Fruit fly (Drosophila melanogaster) whole organism, adult: Measurements from ENCODE around the gene CG43245.

Experiments used
- CG11617 ChIP-seq: fragments of 200-800 bp; sonication (Bioruptor generic); optimal IDR thresholded peaks from 2 replicates; lab custom pipeline; 2017; ENCODE audit warnings: mild to moderate bottlenecking, missing biosample characterization, missing genetic modification reagents, missing genetic modification characterization
- CG12768 ChIP-seq: fragments of 200-800 bp; sonication (Bioruptor generic); optimal IDR thresholded peaks from 2 replicates; lab custom pipeline; 2017; ENCODE audit warnings: missing biosample characterization, missing genetic modification characterization, mild to moderate bottlenecking, moderate library complexity, missing genetic modification reagents
- CG14711 ChIP-seq: fragments of 200-800 bp; sonication (Bioruptor generic); optimal IDR thresholded peaks from 2 replicates; lab custom pipeline; 2018; ENCODE audit warnings: missing biosample characterization, mild to moderate bottlenecking, missing genetic modification characterization, moderate library complexity
- CG1620 ChIP-seq: fragments of 200-800 bp; sonication (Bioruptor generic); optimal IDR thresholded peaks from 2 replicates; lab custom pipeline; 2016; ENCODE audit warnings: missing biosample characterization, missing genetic modification characterization
- CG33017 ChIP-seq: fragments of 200-800 bp; sonication (Bioruptor generic); optimal IDR thresholded peaks from 2 replicates; lab custom pipeline; 2018; ENCODE audit warnings: missing biosample characterization, mild to moderate bottlenecking, missing genetic modification characterization, moderate library complexity
- CG5204 ChIP-seq: fragments of 200-800 bp; sonication (Bioruptor generic); optimal IDR thresholded peaks from 2 replicates; lab custom pipeline; 2016; ENCODE audit warnings: missing biosample characterization, missing genetic modification characterization
- CG7045 ChIP-seq: fragments of 200-800 bp; sonication (Bioruptor generic); optimal IDR thresholded peaks from 2 replicates; lab custom pipeline; 2017; ENCODE audit warnings: missing biosample characterization, mild to moderate bottlenecking, missing genetic modification characterization
- CG7101 ChIP-seq: fragments of 200-800 bp; sonication (Bioruptor generic); optimal IDR thresholded peaks from 2 replicates; lab custom pipeline; 2018; ENCODE audit warnings: missing biosample characterization, mild to moderate bottlenecking, missing genetic modification characterization, moderate library complexity
- Clk ChIP-seq: fragments of 200-800 bp; sonication (Bioruptor generic); optimal IDR thresholded peaks from 2 replicates; lab custom pipeline; 2017; ENCODE audit warnings: missing biosample characterization, missing genetic modification characterization
- Crg-1 ChIP-seq: fragments of 200-800 bp; sonication (Bioruptor generic); optimal IDR thresholded peaks from 2 replicates; lab custom pipeline; 2016; ENCODE audit warnings: missing biosample characterization, missing genetic modification characterization
- Hr96 ChIP-seq: fragments of 200-800 bp; sonication (Bioruptor generic); optimal IDR thresholded peaks from 2 replicates; lab custom pipeline; 2016; ENCODE audit warnings: missing biosample characterization, missing genetic modification characterization
- Mnt ChIP-seq: fragments of 200-800 bp; sonication (Bioruptor generic); optimal IDR thresholded peaks from 2 replicates; lab custom pipeline; 2016; ENCODE audit warnings: missing biosample characterization, mild to moderate bottlenecking, missing genetic modification characterization
- bab1 ChIP-seq: fragments of 200-800 bp; sonication (Bioruptor generic); optimal IDR thresholded peaks from 3 replicates; lab custom pipeline; 2019; ENCODE audit warnings: missing biosample characterization, mild to moderate bottlenecking, missing genetic modification characterization, moderate library complexity
- cic ChIP-seq: fragments of 200-800 bp; sonication (Bioruptor generic); optimal IDR thresholded peaks from 2 replicates; lab custom pipeline; 2017; ENCODE audit warnings: missing biosample characterization, mild to moderate bottlenecking, missing genetic modification characterization, moderate library complexity
- cnc ChIP-seq, 2 experiments: fragments of >200 bp; optimal IDR thresholded peaks; 2 replicates each; lab custom pipeline; 2017
- kay ChIP-seq: fragments of 200-800 bp; sonication (Bioruptor generic); peaks from one replicate; lab custom pipeline; 2016; ENCODE audit warnings: missing biosample characterization, missing genetic modification characterization, borderline replicate concordance
- ovo ChIP-seq: fragments of 200-800 bp; sonication (Bioruptor generic); optimal IDR thresholded peaks from 2 replicates; lab custom pipeline; 2016; ENCODE audit warnings: missing biosample characterization, missing genetic modification characterization
- pad ChIP-seq: fragments of 200-800 bp; sonication (Bioruptor generic); optimal IDR thresholded peaks from 3 replicates; lab custom pipeline; 2017; ENCODE audit warnings: missing biosample characterization, missing genetic modification characterization, mild to moderate bottlenecking, moderate library complexity, missing genetic modification reagents
- tj ChIP-seq: fragments of 200-800 bp; sonication (Bioruptor generic); optimal IDR thresholded peaks from 3 replicates; lab custom pipeline; 2017; ENCODE audit warnings: missing biosample characterization, mild to moderate bottlenecking, missing genetic modification characterization, moderate library complexity
- toe ChIP-seq: fragments of 200-800 bp; sonication (Bioruptor generic); optimal IDR thresholded peaks from 2 replicates; lab custom pipeline; 2016; ENCODE audit warnings: missing biosample characterization, missing genetic modification characterization

Gene CG43245

DNA sequence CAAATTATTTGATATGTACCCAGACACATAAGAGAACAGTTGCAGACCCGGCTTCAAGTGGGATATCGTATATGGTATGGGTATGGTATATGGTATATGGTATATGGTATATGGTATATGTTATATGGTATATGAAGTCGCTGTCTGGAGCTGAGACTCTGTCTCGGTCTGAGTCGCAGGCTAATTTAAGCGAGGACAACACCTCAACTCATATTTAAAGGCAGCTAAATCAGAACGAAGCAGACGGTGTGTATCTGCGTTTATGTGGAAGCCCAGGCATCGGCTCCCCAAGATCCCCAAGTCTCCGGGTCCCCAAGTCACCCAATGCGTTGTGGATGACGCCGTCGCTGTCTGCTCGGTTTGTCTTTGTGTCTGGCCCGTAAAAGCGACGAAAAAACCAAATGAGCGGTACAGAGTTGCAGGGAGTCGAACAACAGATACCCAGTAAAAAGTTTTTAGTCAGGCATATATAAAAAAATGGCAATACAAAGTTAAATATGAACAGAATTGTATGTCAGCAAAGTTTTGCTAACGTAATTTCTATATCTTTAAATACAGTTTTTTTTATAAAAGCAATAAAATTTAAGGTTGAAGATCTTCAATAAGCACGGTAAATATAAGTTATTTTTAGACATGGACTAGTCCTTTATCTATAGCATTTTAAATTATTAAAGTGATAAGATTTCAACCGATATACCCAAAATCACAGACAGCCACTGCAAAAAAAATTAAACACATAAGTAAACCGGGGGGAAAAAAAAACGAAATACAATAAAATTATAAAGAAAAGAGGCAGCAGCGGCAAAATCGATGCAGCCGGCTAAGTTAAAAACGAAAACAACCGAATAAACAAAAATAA lies 11.7 kb upstream of the CG43245 start:
- TF ChIP-seq CG5204 (GFP tag; lab: Kevin White, UChicago): no peak
- no peak for TF ChIP-seq Clk (GFP tag; lab: Kevin White, UChicago)
- no peak for TF ChIP-seq CG12768 (GFP tag; lab: Kevin White, UChicago)
- no peak for TF ChIP-seq pad (GFP tag; lab: Kevin White, UChicago)
- no peak for TF ChIP-seq Crg-1 (GFP tag; lab: Kevin White, UChicago)
- TF ChIP-seq cnc (optimal IDR thresholded peaks at IDR 0.05; lab: Kevin White, UChicago): no peak
- peak; percentile 77 for TF ChIP-seq bab1 (GFP tag; lab: Kevin White, UChicago)
- TF ChIP-seq CG11617 (GFP tag; lab: Kevin White, UChicago): no peak
- TF ChIP-seq cic (GFP tag; lab: Kevin White, UChicago): no peak
- peak; percentile 48 for TF ChIP-seq tj (GFP tag; lab: Kevin White, UChicago)
- no peak for TF ChIP-seq CG7045
- no peak for TF ChIP-seq kay
- TF ChIP-seq CG7101 (tag; lab: Kevin White, UChicago): peak; percentile 8

- TF ChIP-seq cic (GFP tag; lab: Kevin White, UChicago) (no peak), tj (GFP tag; lab: Kevin White, UChicago) (peak; percentile 11), CG12768 (GFP tag; lab: Kevin White, UChicago) (no peak)
Observed at dm6 chr3L:10760764-10761163, 11.0 kb upstream of the CG43245 start.

DNA sequence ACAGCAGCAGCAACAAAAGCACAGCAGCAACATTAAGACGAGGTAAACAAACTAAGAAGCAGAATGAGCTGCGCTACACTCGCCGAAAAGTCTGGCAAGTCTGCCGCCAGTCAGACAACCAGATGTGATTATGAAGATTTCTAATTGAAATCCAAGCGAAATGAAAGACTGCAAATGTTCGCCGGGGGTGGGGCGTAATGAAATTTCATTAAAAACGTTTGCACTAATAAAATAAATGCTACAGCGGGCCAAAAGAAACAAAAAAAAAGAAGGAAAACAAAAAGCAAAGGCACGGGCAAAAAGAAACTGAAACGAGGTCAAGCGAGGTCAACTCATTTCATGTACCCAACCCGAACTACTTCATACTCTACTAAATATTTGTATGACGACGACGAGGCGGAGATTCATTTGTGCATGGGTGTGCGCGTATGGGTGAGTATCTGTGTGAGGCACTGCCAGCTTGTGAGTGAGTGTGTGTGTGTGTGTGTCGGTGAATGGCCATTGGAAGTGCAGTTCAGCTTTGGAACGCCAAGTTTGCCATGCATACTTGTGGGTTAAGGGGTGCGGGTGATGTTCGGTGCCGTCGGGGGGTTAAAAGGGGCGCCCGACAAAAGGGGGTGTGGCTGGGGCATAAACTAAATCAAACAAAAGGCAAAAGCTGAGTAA lies 5.1 kb upstream of the CG43245 start:
- TF ChIP-seq kay: no peak
- no peak for TF ChIP-seq CG14711 (tag; lab: Kevin White, UChicago)
- no peak for TF ChIP-seq cnc (optimal IDR thresholded peaks at IDR 0.05; lab: Kevin White, UChicago)
- no peak for TF ChIP-seq Mnt (GFP tag; lab: Kevin White, UChicago)
- no peak for TF ChIP-seq CG33017 (tag; lab: Kevin White, UChicago)
- no peak for TF ChIP-seq Crg-1 (GFP tag; lab: Kevin White, UChicago)
- no peak for TF ChIP-seq toe
- no peak for TF ChIP-seq CG5204 (GFP tag; lab: Kevin White, UChicago)
- no peak for TF ChIP-seq CG1620 (GFP tag; lab: Kevin White, UChicago)
- TF ChIP-seq Clk (GFP tag; lab: Kevin White, UChicago): no peak
- no peak for TF ChIP-seq Hr96 (GFP tag; lab: Kevin White, UChicago)
- TF ChIP-seq ovo (GFP tag; lab: Kevin White, UChicago): no peak
- no peak for TF ChIP-seq CG7045
- TF ChIP-seq CG12768 (GFP tag; lab: Kevin White, UChicago): no peak
- no peak for TF ChIP-seq CG7101 (tag; lab: Kevin White, UChicago)
- TF ChIP-seq pad (GFP tag; lab: Kevin White, UChicago): no peak
- no peak for TF ChIP-seq tj (GFP tag; lab: Kevin White, UChicago)
- TF ChIP-seq cic (GFP tag; lab: Kevin White, UChicago): no peak
- no peak for TF ChIP-seq bab1 (GFP tag; lab: Kevin White, UChicago)
- TF ChIP-seq CG11617 (GFP tag; lab: Kevin White, UChicago): no peak

DNA sequence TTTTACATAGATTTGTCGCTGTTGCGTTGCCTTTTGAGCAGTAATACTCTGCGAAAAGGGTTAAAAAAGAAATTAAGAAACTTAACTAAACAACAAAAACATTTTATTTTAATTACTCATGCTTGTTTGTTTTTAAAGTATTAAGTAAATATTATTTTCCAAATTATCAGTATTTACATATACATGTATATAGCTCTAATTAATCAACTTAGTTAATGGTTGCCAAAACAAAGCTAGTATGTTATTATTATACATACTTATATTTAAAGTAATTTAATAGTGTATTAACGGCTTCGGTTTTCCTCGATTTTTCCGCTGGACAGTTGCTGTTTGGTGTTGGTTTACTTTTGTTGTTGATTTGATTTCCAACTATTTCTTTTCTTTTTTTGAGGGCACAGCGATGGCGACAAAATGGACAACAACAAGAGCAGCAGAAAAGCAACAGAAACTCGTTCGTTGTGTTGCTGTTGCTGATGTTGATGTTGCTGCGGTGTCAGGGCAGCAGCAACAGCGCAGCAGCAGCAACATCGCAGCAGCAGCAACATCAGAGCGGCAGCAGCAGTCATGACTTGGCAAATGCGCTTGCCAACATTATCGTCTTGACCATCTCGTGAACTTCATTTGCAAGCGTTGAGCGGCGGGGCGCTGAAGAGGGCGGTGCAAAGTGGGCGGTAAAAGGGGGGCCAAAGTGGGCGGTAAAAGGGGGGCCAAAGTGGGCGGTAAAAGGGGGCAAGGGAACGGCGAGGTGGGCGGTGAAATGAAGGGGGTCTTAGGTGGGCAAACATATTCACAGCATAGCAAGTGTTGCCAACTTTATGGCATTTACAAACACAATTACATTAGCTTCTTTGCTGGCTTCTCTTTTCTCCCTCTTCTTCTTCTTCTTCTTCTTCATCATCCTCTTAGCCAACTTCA lies 4.3 kb upstream of the CG43245 start:
- no peak for TF ChIP-seq Mnt (GFP tag; lab: Kevin White, UChicago)
- TF ChIP-seq cic (GFP tag; lab: Kevin White, UChicago): no peak
- no peak for TF ChIP-seq toe
- no peak for TF ChIP-seq kay

DNA sequence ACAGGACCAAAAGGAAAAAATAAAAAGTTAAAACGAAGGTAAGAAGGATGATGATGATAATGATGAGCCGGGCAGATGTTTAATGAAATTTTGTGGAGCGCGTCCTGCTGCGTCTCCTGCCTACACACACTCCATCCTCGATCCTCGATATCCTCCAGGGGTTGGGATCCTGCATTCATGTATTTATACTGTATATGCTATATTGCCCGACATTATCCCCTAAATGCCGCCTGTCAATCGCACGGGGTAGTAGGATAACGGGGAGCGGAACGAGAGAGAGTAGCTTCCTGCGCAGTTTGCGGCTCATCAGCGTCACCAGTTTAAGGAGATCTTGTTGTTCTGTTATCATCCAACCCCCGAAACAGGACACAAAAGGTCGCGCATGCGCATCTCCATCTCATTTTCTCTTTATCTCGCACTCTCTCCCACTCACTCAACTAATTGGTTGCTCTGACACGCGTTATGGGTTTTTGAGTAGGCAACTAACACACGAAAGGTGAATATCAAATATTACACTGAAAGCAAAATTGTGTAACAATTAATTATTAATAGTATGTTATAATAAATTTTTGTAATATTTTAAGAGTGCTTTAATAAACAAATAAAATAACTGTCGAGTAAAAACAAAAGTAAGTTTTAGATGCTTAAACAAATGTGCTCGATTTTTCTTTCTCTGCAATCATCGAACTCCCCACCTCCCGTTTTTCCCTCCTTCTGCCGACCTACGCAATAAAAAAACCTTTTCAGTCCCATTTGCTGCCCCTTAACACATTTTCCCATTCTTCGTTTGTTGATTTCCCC lies 2.3 kb upstream of the CG43245 start:
- TF ChIP-seq CG12768 (GFP tag; lab: Kevin White, UChicago): no peak
- TF ChIP-seq bab1 (GFP tag; lab: Kevin White, UChicago): no peak
- TF ChIP-seq CG11617 (GFP tag; lab: Kevin White, UChicago): no peak
- TF ChIP-seq Clk (GFP tag; lab: Kevin White, UChicago): no peak
- TF ChIP-seq Hr96 (GFP tag; lab: Kevin White, UChicago): no peak
